Worm (Caenorhabditis elegans): Measurements from ENCODE around the gene mrps-22.
A peak's percentile ranks its signal among the peaks of the same experiment; 100 is the strongest.

The mrps-22 gene

DNA sequence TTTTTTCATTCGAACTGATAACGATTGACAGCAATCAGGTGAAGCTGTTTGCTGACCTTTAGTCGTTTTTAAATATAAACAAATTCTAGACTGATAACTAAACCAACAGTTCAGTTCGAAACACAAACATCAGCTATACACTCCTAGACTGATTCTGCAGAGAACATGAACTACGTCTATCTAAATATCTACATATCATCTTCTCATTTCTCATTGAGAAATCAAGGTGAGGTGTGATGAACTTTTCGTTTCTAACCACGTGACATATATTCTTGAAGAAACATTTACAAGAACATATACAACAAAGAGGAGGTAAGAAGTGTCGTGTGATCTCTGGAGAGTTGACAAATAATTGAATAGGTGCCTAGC is 25.2 kb upstream of the mrps-22 start:
- TF ChIP-seq hif-1 (tag; optimal IDR thresholded peaks at IDR 0.05) (peak in 1 of 2 experiments; percentile 3), hlh-11 (tag; optimal IDR thresholded peaks at IDR 0.05) (peak; percentile 53), daf-16 (GFP tag; optimal IDR thresholded peaks at IDR 0.05) (no peak), daf-16 (tag; optimal IDR thresholded peaks at IDR 0.05) (peak; percentile 95), nhr-11 (tag; optimal IDR thresholded peaks at IDR 0.05) (peak; percentile 29), nhr-48 (tag; optimal IDR thresholded peaks at IDR 0.05) (peak; percentile 0), zfp-3 (GFP tag; conservative IDR thresholded peaks at IDR 0.05) (no peak), snpc-4 (tag; optimal IDR thresholded peaks at IDR 0.05) (no peak), nhr-28 (tag; optimal IDR thresholded peaks at IDR 0.05) (peak; percentile 87), dve-1 (tag; optimal IDR thresholded peaks at IDR 0.05; ENCODE audit: insufficient read depth) (peak; percentile 85), T20F7.1 (GFP tag; optimal IDR thresholded peaks at IDR 0.05) (peak; percentile 40), hlh-30 (tag; optimal IDR thresholded peaks at IDR 0.05; ENCODE audit: insufficient read depth) (peak; percentile 94), dmd-9 (GFP tag; IDR thresholded peaks at IDR 0.05) (no peak), mxl-3 (GFP tag; optimal IDR thresholded peaks at IDR 0.05) (peak; percentile 2), pqm-1 (tag; optimal IDR thresholded peaks at IDR 0.05) (peak; percentile 26), mep-1 (tag; optimal IDR thresholded peaks at IDR 0.05) (peak; percentile 66), lsy-2 (tag; optimal IDR thresholded peaks at IDR 0.05) (peak in 1 of 2 experiments; percentile 57), Y48G9A.11 (GFP tag; IDR thresholded peaks at IDR 0.05) (no peak), unc-62 (GFP tag; optimal IDR thresholded peaks at IDR 0.05 in 1 of 2) (peak in 1 of 2 experiments; percentile 70), unc-62 (tag; optimal IDR thresholded peaks at IDR 0.05) (no peak), nhr-25 (tag; optimal IDR thresholded peaks at IDR 0.05; ENCODE audit: borderline replicate concordance, insufficient read depth) (peak; percentile 6), aha-1 (tag) (no peak), cey-2 (tag; optimal IDR thresholded peaks at IDR 0.05; ENCODE audit: borderline replicate concordance, insufficient read depth) (peak; percentile 38), F44E2.7 (GFP tag; IDR thresholded peaks at IDR 0.05) (no peak), mdl-1 (tag; optimal IDR thresholded peaks at IDR 0.05) (peak in 1 of 2 experiments; percentile 68), unc-39 (tag; optimal IDR thresholded peaks at IDR 0.05) (no peak), nhr-42 (GFP tag; IDR thresholded peaks at IDR 0.05) (no peak), hmg-1.1 (GFP tag; IDR thresholded peaks at IDR 0.05) (no peak), nhr-77 (tag; optimal IDR thresholded peaks at IDR 0.05) (peak; percentile 25), tra-1 (GFP tag; IDR thresholded peaks at IDR 0.05) (0 out of 2 replicates have a peak, but pooled peaks have one; percentile 2)

ce11 chrII:10557582-10557981 is 24.8 kb upstream of the mrps-22 start:
- 0 out of 4 replicates have a peak, but pooled peaks of 1 of the 2 experiments have one; percentile 63 for TF ChIP-seq madf-5 (GFP tag; IDR thresholded peaks at IDR 0.05)
- 0 out of 2 replicates have a peak, but pooled peaks have one; percentile 38 for TF ChIP-seq Y48G9A.11 (GFP tag; IDR thresholded peaks at IDR 0.05)
- TF ChIP-seq aha-1 (tag): peak; percentile 34

DNA sequence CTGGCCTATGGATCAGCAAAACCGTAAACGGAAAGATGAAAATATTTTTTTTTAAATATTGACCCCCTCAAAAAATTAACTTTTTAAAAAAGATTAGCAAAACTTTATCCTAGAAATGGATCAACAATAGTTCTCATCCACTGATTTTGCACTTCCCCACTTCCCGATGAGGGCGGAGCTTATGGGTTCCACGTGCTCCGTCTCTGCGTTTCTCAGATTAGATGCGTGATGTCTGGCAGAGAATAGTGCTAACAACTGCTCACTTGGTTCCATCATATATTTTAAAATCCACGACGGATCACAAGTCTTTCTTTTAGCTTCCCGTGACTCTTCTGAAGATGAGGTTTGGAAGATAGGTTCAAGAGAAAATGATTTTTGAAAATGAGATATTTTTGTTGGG is 24.1 kb upstream of the mrps-22 start:
- TF ChIP-seq mdl-1 (tag; optimal IDR thresholded peaks at IDR 0.05): peak in 1 of 2 experiments; percentile 3
- TF ChIP-seq nhr-6 (tag; optimal IDR thresholded peaks at IDR 0.05): no peak
- peak; percentile 66 for TF ChIP-seq hlh-30 (tag; optimal IDR thresholded peaks at IDR 0.05; ENCODE audit: insufficient read depth)
- peak; percentile 87 for TF ChIP-seq nhr-11 (tag; optimal IDR thresholded peaks at IDR 0.05)
- TF ChIP-seq mxl-3 (GFP tag; optimal IDR thresholded peaks at IDR 0.05): peak; percentile 25
- peak in 1 of 2 experiments; percentile 43 for TF ChIP-seq daf-16 (GFP tag; optimal IDR thresholded peaks at IDR 0.05)
- no peak for TF ChIP-seq daf-16 (tag; optimal IDR thresholded peaks at IDR 0.05)
- TF ChIP-seq cey-2 (tag; optimal IDR thresholded peaks at IDR 0.05; ENCODE audit: borderline replicate concordance, insufficient read depth): no peak

DNA sequence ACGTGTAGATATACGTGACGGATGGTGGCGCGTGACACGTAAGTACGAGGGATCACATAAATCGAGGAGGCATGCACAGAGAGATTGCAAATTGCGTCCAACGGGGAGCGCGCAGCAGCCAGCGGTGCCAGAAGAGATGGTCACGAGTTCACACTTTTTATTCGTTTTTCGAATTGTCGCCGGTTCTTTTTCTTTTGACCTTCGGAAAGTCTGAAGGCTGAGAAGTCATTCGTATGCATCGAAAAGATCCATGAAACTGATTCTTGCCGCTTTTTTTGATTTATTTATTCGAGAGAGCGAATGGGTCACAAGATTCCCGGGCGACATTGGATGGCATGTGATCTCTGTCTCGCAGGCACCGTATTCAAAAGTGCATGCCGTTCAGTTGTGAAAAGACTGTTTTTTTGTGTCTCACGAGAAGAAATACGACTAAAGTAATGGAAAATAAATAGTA is 23.4 kb upstream of the mrps-22 start:
- TF ChIP-seq dve-1 (tag; optimal IDR thresholded peaks at IDR 0.05; ENCODE audit: insufficient read depth) (peak; percentile 66), gei-8 (GFP tag; optimal IDR thresholded peaks at IDR 0.05) (no peak), rbr-2 (tag; optimal IDR thresholded peaks at IDR 0.05) (peak; percentile 40), unc-62 (GFP tag; optimal IDR thresholded peaks at IDR 0.05 in 1 of 2) (peak in 1 of 2 experiments; percentile 98), unc-62 (tag; optimal IDR thresholded peaks at IDR 0.05) (no peak), mdl-1 (tag; optimal IDR thresholded peaks at IDR 0.05) (peak in 1 of 2 experiments; percentile 84), daf-19 (GFP tag; conservative IDR thresholded peaks at IDR 0.05) (no peak), madf-5 (GFP tag; IDR thresholded peaks at IDR 0.05) (0 out of 4 replicates have a peak, but pooled peaks of 1 of the 2 experiments have one; percentile 7), T20F7.1 (GFP tag; optimal IDR thresholded peaks at IDR 0.05) (no peak), mdt-29 (GFP tag; IDR thresholded peaks at IDR 0.05) (peak; percentile 58; the same call in 1 of the 2 replicates), madf-9 (GFP tag; conservative IDR thresholded peaks at IDR 0.05) (peak; percentile 1; the same call in 1 of the 2 replicates), mxl-3 (GFP tag; optimal IDR thresholded peaks at IDR 0.05) (peak; percentile 53), nhr-25 (tag; optimal IDR thresholded peaks at IDR 0.05; ENCODE audit: borderline replicate concordance, insufficient read depth) (peak; percentile 84), aha-1 (tag) (peak; percentile 99), set-16 (GFP tag; IDR thresholded peaks at IDR 0.05) (peak; percentile 61; the same call in 1 of the 2 replicates), lin-29 (GFP tag; IDR thresholded peaks at IDR 0.05) (peak; percentile 24; the same call in 1 of the 2 replicates), ama-1 (optimal IDR thresholded peaks at IDR 0.05) (peak; percentile 3), nhr-102 (tag; optimal IDR thresholded peaks at IDR 0.05) (no peak), unc-39 (tag; optimal IDR thresholded peaks at IDR 0.05) (no peak), nhr-11 (tag; optimal IDR thresholded peaks at IDR 0.05) (peak; percentile 73), nhr-28 (tag; optimal IDR thresholded peaks at IDR 0.05) (peak; percentile 17), php-3 (GFP tag; IDR thresholded peaks at IDR 0.05) (peak; percentile 72)

All from whole organism, L4 larva.